Worm (Caenorhabditis elegans) whole organism, mixed stage, embryonic: ENCODE measurements around the gene M162.7.

Experiments used
- M03D4.4 ChIP-seq: sonication (generic microtip); optimal IDR thresholded peaks from 2 replicates; lab custom pipeline; 2017; ENCODE audit warnings: mild to moderate bottlenecking, missing genetic modification characterization, missing compliant biosample characterization
- blmp-1 ChIP-seq: fragments of 150-350 bp; optimal IDR thresholded peaks from 2 replicates; lab custom pipeline; 2014; ENCODE audit warnings: missing biosample characterization, missing genetic modification characterization
- ceh-39 ChIP-seq: fragments of 150-350 bp; optimal IDR thresholded peaks from 2 replicates; lab custom pipeline; 2014; ENCODE audit warnings: missing biosample characterization, missing genetic modification characterization
- ceh-43 ChIP-seq: fragments of 200-800 bp; sonication (Bioruptor generic); optimal IDR thresholded peaks from 2 replicates; lab custom pipeline; 2018; ENCODE audit warnings: mild to moderate bottlenecking, missing genetic modification characterization, moderate library complexity, missing compliant biosample characterization
- ceh-83 ChIP-seq: fragments of 200-800 bp; sonication (Bioruptor generic); optimal IDR thresholded peaks from 2 replicates; lab custom pipeline; 2018; ENCODE audit warnings: mild to moderate bottlenecking, missing genetic modification characterization, missing compliant biosample characterization
- cnd-1 ChIP-seq: fragments of 200-800 bp; sonication (Bioruptor generic); optimal IDR thresholded peaks from 2 replicates; lab custom pipeline; 2018; ENCODE audit warnings: mild to moderate bottlenecking, missing genetic modification characterization, missing compliant biosample characterization
- drap-1 ChIP-seq: fragments of 200-800 bp; sonication (Bioruptor generic); optimal IDR thresholded peaks from 3 replicates; lab custom pipeline; 2018; ENCODE audit warnings: mild to moderate bottlenecking, missing genetic modification characterization, missing compliant biosample characterization
- elt-1 ChIP-seq: sonication (generic microtip); optimal IDR thresholded peaks from 2 replicates; lab custom pipeline; 2017; ENCODE audit warnings: missing genetic modification characterization, mild to moderate bottlenecking, missing compliant biosample characterization, antibody characterized with exemption, moderate library complexity, borderline replicate concordance; ENCODE audit not compliant: insufficient read depth
- elt-3 ChIP-seq: fragments of 150-350 bp; optimal IDR thresholded peaks from 2 replicates; lab custom pipeline; 2014; ENCODE audit warnings: missing biosample characterization, missing genetic modification characterization
- flh-1 ChIP-seq: fragments of 200-800 bp; sonication (Bioruptor generic); optimal IDR thresholded peaks from 2 replicates; lab custom pipeline; 2018; ENCODE audit warnings: mild to moderate bottlenecking, missing genetic modification characterization, moderate library complexity, missing compliant biosample characterization
- ham-2 ChIP-seq: fragments of 200-800 bp; sonication (Bioruptor generic); optimal IDR thresholded peaks from 2 replicates; lab custom pipeline; 2018; ENCODE audit warnings: mild to moderate bottlenecking, missing genetic modification characterization, missing compliant biosample characterization
- hlh-1 ChIP-seq: fragments of 150-350 bp; optimal IDR thresholded peaks from 2 replicates; lab custom pipeline; 2014; ENCODE audit warnings: missing biosample characterization, missing genetic modification reagents, missing genetic modification characterization
- lin-13 ChIP-seq: fragments of 150-350 bp; optimal IDR thresholded peaks from 2 replicates; lab custom pipeline; 2014; ENCODE audit warnings: missing biosample characterization, missing genetic modification characterization
- lin-32 ChIP-seq: fragments of 200-800 bp; sonication (Bioruptor generic); optimal IDR thresholded peaks from 2 replicates; lab custom pipeline; 2018; ENCODE audit warnings: mild to moderate bottlenecking, missing genetic modification characterization, missing compliant biosample characterization
- lsy-2 ChIP-seq: fragments of 150-350 bp; optimal IDR thresholded peaks from 2 replicates; lab custom pipeline; 2014; ENCODE audit warnings: missing biosample characterization, missing genetic modification characterization
- mab-5 ChIP-seq: fragments of 150-350 bp; optimal IDR thresholded peaks from 2 replicates; lab custom pipeline; 2014; ENCODE audit warnings: missing biosample characterization, missing genetic modification characterization
- mep-1 ChIP-seq: fragments of 150-350 bp; optimal IDR thresholded peaks from 2 replicates; lab custom pipeline; 2017; ENCODE audit warnings: missing biosample characterization, missing genetic modification reagents, missing genetic modification characterization, inconsistent platforms
- mls-2 ChIP-seq: sonication (generic microtip); optimal IDR thresholded peaks from 2 replicates; lab custom pipeline; 2016; ENCODE audit warnings: mild to moderate bottlenecking, missing genetic modification characterization, moderate library complexity, missing compliant biosample characterization
- nhr-12 ChIP-seq: fragments of 150-350 bp; optimal IDR thresholded peaks from 2 replicates; lab custom pipeline; 2014; ENCODE audit warnings: missing biosample characterization, missing genetic modification characterization
- nhr-2 ChIP-seq: fragments of 150-350 bp; optimal IDR thresholded peaks from 2 replicates; lab custom pipeline; 2014; ENCODE audit warnings: missing biosample characterization, missing genetic modification characterization
- nhr-237 ChIP-seq: fragments of 150-350 bp; optimal IDR thresholded peaks from 2 replicates; lab custom pipeline; 2014; ENCODE audit warnings: missing biosample characterization, missing genetic modification characterization
- nhr-28 ChIP-seq: fragments of 150-350 bp; optimal IDR thresholded peaks from 2 replicates; lab custom pipeline; 2014; ENCODE audit warnings: missing biosample characterization, missing genetic modification characterization
- pha-4 ChIP-seq: fragments of 150-350 bp; optimal IDR thresholded peaks from 2 replicates; lab custom pipeline; 2018; ENCODE audit warnings: missing biosample characterization, missing genetic modification reagents, missing genetic modification characterization
- sem-2 ChIP-seq: fragments of 200-800 bp; sonication (Bioruptor generic); optimal IDR thresholded peaks from 2 replicates; lab custom pipeline; 2018; ENCODE audit warnings: mild to moderate bottlenecking, missing genetic modification characterization, missing compliant biosample characterization
- snpc-4 ChIP-seq: fragments of 150-350 bp; optimal IDR thresholded peaks from 2 replicates; lab custom pipeline; 2014; ENCODE audit warnings: missing biosample characterization, missing genetic modification characterization
- sptf-1 ChIP-seq: sonication (generic microtip); optimal IDR thresholded peaks from 2 replicates; lab custom pipeline; 2017; ENCODE audit warnings: mild to moderate bottlenecking, missing genetic modification characterization, moderate library complexity, missing compliant biosample characterization
- tbx-8 ChIP-seq: fragments of 200-800 bp; sonication (Bioruptor generic); optimal IDR thresholded peaks from 2 replicates; lab custom pipeline; 2018; ENCODE audit warnings: mild to moderate bottlenecking, missing genetic modification characterization, moderate library complexity, missing compliant biosample characterization
- unc-120 ChIP-seq: sonication (generic microtip); optimal IDR thresholded peaks from 2 replicates; lab custom pipeline; 2017; ENCODE audit warnings: missing genetic modification characterization, missing compliant biosample characterization; ENCODE audit not compliant: poor library complexity, severe bottlenecking
- unc-39 ChIP-seq: fragments of 150-350 bp; optimal IDR thresholded peaks from 2 replicates; lab custom pipeline; 2014; ENCODE audit warnings: missing biosample characterization, missing genetic modification characterization
- zip-8 ChIP-seq: fragments of 150-350 bp; optimal IDR thresholded peaks from 2 replicates; lab custom pipeline; 2014; ENCODE audit warnings: missing biosample characterization, missing genetic modification characterization
- ztf-11 ChIP-seq: fragments of 150-350 bp; optimal IDR thresholded peaks from 2 replicates; lab custom pipeline; 2014; ENCODE audit warnings: missing biosample characterization, missing genetic modification characterization

The M162.7 gene

ce11 chrV:19822093-19822492 is 27.3 kb upstream of the M162.7 start, which contains the start of gene Y116F11B.17:
TSS of gene Y116F11B.17 (minus strand) at chrV:19822193.
- no peak for TF ChIP-seq drap-1
- TF ChIP-seq ham-2: no peak
- no peak for TF ChIP-seq unc-120 (tag; lab: Kevin White, UChicago)
- TF ChIP-seq sem-2: no peak
- no peak for TF ChIP-seq blmp-1

DNA sequence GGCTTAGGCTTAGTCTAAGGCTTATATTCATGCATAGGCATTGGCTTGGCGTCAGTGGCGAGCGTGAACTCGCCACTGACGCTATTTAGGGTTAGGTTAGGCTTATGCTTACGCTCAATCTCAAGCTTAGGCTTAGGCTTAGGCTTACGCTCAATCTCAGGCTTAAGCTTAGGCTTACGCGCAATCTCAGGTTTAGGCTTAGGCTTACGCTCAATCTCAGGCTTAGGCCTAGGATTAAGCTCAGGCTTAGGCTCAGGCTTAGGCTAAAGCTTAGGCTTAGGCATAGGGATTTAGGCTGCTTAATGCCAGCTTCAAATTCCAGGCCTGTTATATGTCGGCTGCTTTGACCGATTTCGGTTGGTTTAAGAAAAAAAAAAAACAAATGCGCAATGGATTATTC is 25.3 kb upstream of the M162.7 start:
- TF ChIP-seq lsy-2 (tag; lab: Kevin White, UChicago): no peak
- no peak for TF ChIP-seq ztf-11 (tag; lab: Kevin White, UChicago)
- no peak for TF ChIP-seq pha-4 (tag; lab: Kevin White, UChicago)
- TF ChIP-seq nhr-237 (tag; lab: Kevin White, UChicago): no peak
- no peak for TF ChIP-seq ceh-39 (tag; lab: Kevin White, UChicago)
- TF ChIP-seq, all 35 proteins: peak for 0

- no peak for TF ChIP-seq nhr-2 (tag; lab: Kevin White, UChicago)
- TF ChIP-seq sem-2: no peak
- no peak for TF ChIP-seq drap-1
- no peak for TF ChIP-seq elt-3 (tag; lab: Kevin White, UChicago)
- TF ChIP-seq ceh-39 (tag; lab: Kevin White, UChicago): no peak
- TF ChIP-seq nhr-237 (tag; lab: Kevin White, UChicago): no peak
- TF ChIP-seq ham-2: no peak
- no peak for TF ChIP-seq lin-32
- TF ChIP-seq cnd-1: no peak
- no peak for TF ChIP-seq mab-5
- TF ChIP-seq flh-1 (GFP tag; lab: Kevin White, UChicago): no peak
- no peak for TF ChIP-seq ceh-83 (GFP tag; lab: Kevin White, UChicago)
- no peak for TF ChIP-seq elt-1 (tag; lab: Kevin White, UChicago)
- TF ChIP-seq sptf-1 (tag; lab: Kevin White, UChicago): no peak
- no peak for TF ChIP-seq ztf-11 (tag; lab: Kevin White, UChicago)
- TF ChIP-seq snpc-4 (tag; lab: Kevin White, UChicago): no peak
- TF ChIP-seq ceh-43: no peak
- TF ChIP-seq unc-39 (tag; lab: Kevin White, UChicago): no peak
These were observed 20.0 kb upstream of the M162.7 start, which contains the start of gene daf-28 for ce11 chrV:19814833-19815232. TSS of gene daf-28 (plus strand) at chrV:19815133.

DNA sequence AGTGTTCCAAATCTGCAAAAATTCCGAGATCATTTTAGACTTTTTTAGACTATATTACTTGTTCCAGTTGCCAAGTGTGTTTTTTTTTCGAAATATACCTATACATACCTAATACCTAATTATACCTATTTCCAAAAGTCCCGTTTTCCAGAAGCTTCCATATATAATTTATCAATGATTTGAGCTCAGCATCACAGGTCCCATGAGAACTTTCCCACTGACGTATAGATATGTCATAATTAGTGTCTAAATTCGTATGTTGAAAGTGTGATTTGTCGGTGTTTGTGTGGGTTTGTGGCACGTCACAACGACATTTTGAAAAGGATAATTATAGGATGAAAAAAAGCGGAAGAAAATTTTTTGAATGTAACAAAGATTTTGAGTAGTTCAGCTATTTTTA is 10.7 kb upstream of the M162.7 start:
- TF ChIP-seq nhr-12 (tag; lab: Kevin White, UChicago) (no peak), elt-1 (tag; lab: Kevin White, UChicago) (no peak), mls-2 (tag; lab: Kevin White, UChicago) (no peak), flh-1 (GFP tag; lab: Kevin White, UChicago) (no peak), nhr-28 (tag; lab: Kevin White, UChicago) (no peak), mep-1 (no peak), M03D4.4 (tag; lab: Kevin White, UChicago) (no peak), elt-3 (tag; lab: Kevin White, UChicago) (no peak), tbx-8 (GFP tag; lab: Kevin White, UChicago) (no peak), ceh-83 (GFP tag; lab: Kevin White, UChicago) (no peak), sptf-1 (tag; lab: Kevin White, UChicago) (no peak), hlh-1 (tag; lab: Kevin White, UChicago) (no peak), pha-4 (tag; lab: Kevin White, UChicago) (no peak), sem-2 (no peak), ceh-39 (tag; lab: Kevin White, UChicago) (no peak), lin-13 (no peak)

ce11 chrV:19802797-19803196 is 8.0 kb upstream of the M162.7 start:
- TF ChIP-seq sptf-1 (tag; lab: Kevin White, UChicago) (no peak), elt-1 (tag; lab: Kevin White, UChicago) (no peak), sem-2 (no peak), hlh-1 (tag; lab: Kevin White, UChicago) (no peak), nhr-28 (tag; lab: Kevin White, UChicago) (no peak), snpc-4 (tag; lab: Kevin White, UChicago) (no peak), mls-2 (tag; lab: Kevin White, UChicago) (no peak), zip-8 (tag; lab: Kevin White, UChicago) (no peak), ceh-39 (tag; lab: Kevin White, UChicago) (no peak), tbx-8 (GFP tag; lab: Kevin White, UChicago) (no peak), pha-4 (tag; lab: Kevin White, UChicago) (no peak), unc-39 (tag; lab: Kevin White, UChicago) (no peak)
